Fruit fly (Drosophila melanogaster): Measurements from ENCODE around the gene CG17193.
A peak's percentile ranks its signal among the peaks of the same experiment; 100 is the strongest.

The CG17193 gene

dm6 chr3R:19999474-19999873 lies 56.4 kb downstream of the CG17193 start (continued):
- TF ChIP-seq H15 (GFP tag; IDR thresholded peaks at IDR 0.05) (peak; percentile 48; the same call in 1 of the 3 replicates), lilli (GFP tag; optimal IDR thresholded peaks at IDR 0.05) (peak; percentile 48), hbn (GFP tag; IDR thresholded peaks at IDR 0.05; ENCODE audit: partially characterized antibody) (no peak), Gug (GFP tag; IDR thresholded peaks at IDR 0.05) (peak; percentile 45; the same call in 1 of the 4 replicates), CG31441 (GFP tag; IDR thresholded peaks at IDR 0.05) (peak; percentile 88), Abd-B (GFP tag; optimal IDR thresholded peaks at IDR 0.05) (peak; percentile 70), CG30431 (GFP tag; optimal IDR thresholded peaks at IDR 0.05) (peak; percentile 28), ash1 (GFP tag; optimal IDR thresholded peaks at IDR 0.05) (no peak), nmo (GFP tag; optimal IDR thresholded peaks at IDR 0.05) (peak; percentile 86), schlank (tag; optimal IDR thresholded peaks at IDR 0.05) (peak; percentile 2), CG31365 (tag; optimal IDR thresholded peaks at IDR 0.05) (no peak), mirr (GFP tag; optimal IDR thresholded peaks at IDR 0.05) (no peak), CG13296 (GFP tag; optimal IDR thresholded peaks at IDR 0.05) (peak; percentile 70), knrl (GFP tag; IDR thresholded peaks at IDR 0.05; ENCODE audit: partially characterized antibody) (no peak), run (tag; optimal IDR thresholded peaks at IDR 0.05) (peak; percentile 69), trh (GFP tag; optimal IDR thresholded peaks at IDR 0.05) (no peak), CG3847 (GFP tag; IDR thresholded peaks at IDR 0.05) (peak; percentile 64), CG16863 (GFP tag; optimal IDR thresholded peaks at IDR 0.05) (no peak), sqz (GFP tag; optimal IDR thresholded peaks at IDR 0.05) (peak; percentile 80), dmrt99B (tag; optimal IDR thresholded peaks at IDR 0.05) (peak; percentile 90), Sin3A (optimal IDR thresholded peaks at IDR 0.05) (no peak), CG14860 (GFP tag; IDR thresholded peaks at IDR 0.05; ENCODE audit: partially characterized antibody) (no peak), CG2120 (GFP tag; optimal IDR thresholded peaks at IDR 0.05) (peak; percentile 63), CG17802 (tag; optimal IDR thresholded peaks at IDR 0.05) (no peak), Bteb2 (GFP tag; optimal IDR thresholded peaks at IDR 0.05) (peak; percentile 39), ranshi (GFP tag; IDR thresholded peaks at IDR 0.05) (peak; percentile 83; the same call in 1 of the 2 replicates), dm (GFP tag; optimal IDR thresholded peaks at IDR 0.05) (no peak), mld (GFP tag; IDR thresholded peaks at IDR 0.05; ENCODE audit: partially characterized antibody) (no peak), C15 (GFP tag; IDR thresholded peaks at IDR 0.05) (peak; percentile 68; the same call in 1 of the 3 replicates), Oli (tag; optimal IDR thresholded peaks at IDR 0.05) (peak; percentile 80), CG31224 (GFP tag; IDR thresholded peaks at IDR 0.05) (peak; percentile 62), kah (GFP tag; optimal IDR thresholded peaks at IDR 0.05) (peak; percentile 39), CG10543 (GFP tag; optimal IDR thresholded peaks at IDR 0.05) (peak; percentile 1), Sry-β (GFP tag; optimal IDR thresholded peaks at IDR 0.05) (no peak), CG8290 (GFP tag; optimal IDR thresholded peaks at IDR 0.05) (peak; percentile 50), CG8290 (tag; optimal IDR thresholded peaks at IDR 0.05) (peak in 1 of 2 experiments; percentile 28), CG15073 (GFP tag; optimal IDR thresholded peaks at IDR 0.05) (peak; percentile 21), ttk (GFP tag; IDR thresholded peaks at IDR 0.05) (peak; percentile 83), ftz-f1 (GFP tag; optimal IDR thresholded peaks at IDR 0.05) (no peak), crp (GFP tag; optimal IDR thresholded peaks at IDR 0.05) (no peak), rib (GFP tag; IDR thresholded peaks at IDR 0.05) (0 out of 2 replicates have a peak, but pooled peaks have one; percentile 30), CG3163 (GFP tag; optimal IDR thresholded peaks at IDR 0.05) (no peak), Dbx (GFP tag; IDR thresholded peaks at IDR 0.05) (peak; percentile 76), br (optimal IDR thresholded peaks at IDR 0.05) (no peak), Stat92E (GFP tag; optimal IDR thresholded peaks at IDR 0.05) (peak in 1 of 3 experiments; percentile 16), insv (GFP tag; optimal IDR thresholded peaks at IDR 0.05) (no peak), gsb (GFP tag; IDR thresholded peaks at IDR 0.05) (peak; percentile 46; the same call in 1 of the 2 replicates), croc (GFP tag; conservative IDR thresholded peaks at IDR 0.05) (peak; percentile 42; the same call in 2 of the 3 replicates), Dref (GFP tag; IDR thresholded peaks at IDR 0.05) (no peak), nom (GFP tag; optimal IDR thresholded peaks at IDR 0.05) (peak; percentile 36), slbo (GFP tag; IDR thresholded peaks at IDR 0.05) (peak; percentile 90)

All from whole organism, embryonic.